Worm (Caenorhabditis elegans) whole organism, L4 larva: Measurements from ENCODE around the gene ima-3.

Experiments
- aly-2 ChIP-seq: sonication (generic microtip); optimal IDR thresholded peaks from 2 replicates; lab custom pipeline; 2018; ENCODE audit warnings: missing biosample characterization, missing genetic modification characterization
- daf-8 ChIP-seq: fragments of 200-800 bp; sonication (Bioruptor generic); IDR thresholded peaks from 2 replicates; pipeline ENCODE4 v1.3.6; 2022; ENCODE audit warnings: missing genetic modification characterization, missing compliant biosample characterization
- fkh-10 ChIP-seq: fragments of 150-350 bp; optimal IDR thresholded peaks from 2 replicates; lab custom pipeline; 2014; ENCODE audit warnings: missing biosample characterization, missing genetic modification reagents, missing genetic modification characterization
- nhr-76 ChIP-seq: fragments of 150-350 bp; optimal IDR thresholded peaks from 2 replicates; lab custom pipeline; 2014; ENCODE audit warnings: missing biosample characterization, missing genetic modification characterization
- unc-62 ChIP-seq, 3 experiments: fragments of 150-350 bp in 1 of 3; sonication (generic microtip); optimal IDR thresholded peaks in 2 of 3; peaks in 1 of 3; 1 replicate in 1 of 3; 2 replicates in 2 of 3; lab custom pipeline; 2014 to 2017; ENCODE audit warnings: missing biosample characterization in 3 of 3, missing genetic modification characterization in 3 of 3, missing genetic modification reagents in 3 of 3, missing genotype in 1 of 3

DNA sequence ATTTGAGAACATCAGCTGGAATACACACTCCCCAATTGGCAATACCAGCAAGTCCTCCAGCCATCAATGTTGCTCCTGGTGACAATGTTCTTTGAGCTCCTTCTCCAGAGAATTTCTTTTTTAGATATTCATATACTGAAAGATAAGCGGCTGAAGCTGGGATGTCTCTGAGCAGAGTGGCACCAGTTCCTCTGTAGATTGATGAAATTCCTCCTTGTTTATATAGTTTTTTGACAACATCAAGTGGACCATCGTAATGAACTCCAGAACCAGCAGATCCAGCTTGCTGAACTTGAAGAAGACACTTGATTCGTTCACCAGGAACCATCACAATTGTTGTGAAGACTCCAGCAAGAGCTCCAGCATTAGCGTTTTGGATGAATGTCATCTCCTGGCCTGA lies 9.4 kb downstream of the ima-3 start:
- TF ChIP-seq nhr-76 (tag; lab: Kevin White, UChicago): no peak
- peak in 1 of 2 experiments; percentile 74 for TF ChIP-seq unc-62 (GFP tag; optimal IDR thresholded peaks at IDR 0.05 in 1 of 2; lab: Kevin White, UChicago)
- no peak for TF ChIP-seq unc-62 (tag; optimal IDR thresholded peaks at IDR 0.05; lab: Kevin White, UChicago)
- no peak for TF ChIP-seq aly-2
- no peak for TF ChIP-seq fkh-10 (GFP tag; lab: Kevin White, UChicago)
- TF ChIP-seq daf-8: no peak
